Fruit fly (Drosophila melanogaster): ENCODE measurements around the gene Roc1b.

- TF ChIP-seq Sin3A (optimal IDR thresholded peaks at IDR 0.05), result no peak
- no peak for TF ChIP-seq h (optimal IDR thresholded peaks at IDR 0.05)
- no peak for TF ChIP-seq ttk (optimal IDR thresholded peaks at IDR 0.05)
- no peak for TF ChIP-seq Myc (optimal IDR thresholded peaks at IDR 0.05)
- no peak for TF ChIP-seq insv (optimal IDR thresholded peaks at IDR 0.05)
- TF ChIP-seq psq (optimal IDR thresholded peaks at IDR 0.05), result no peak
These were observed 38.4 kb upstream of the Roc1b start, which contains the start of gene fwd for dm6 chr3L:319145-320009.
